Fruit fly (Drosophila melanogaster): ENCODE results near the gene CG32095.
A peak's percentile ranks its signal among the peaks of the same experiment; 100 is the strongest.

CG32095 gene

DNA sequence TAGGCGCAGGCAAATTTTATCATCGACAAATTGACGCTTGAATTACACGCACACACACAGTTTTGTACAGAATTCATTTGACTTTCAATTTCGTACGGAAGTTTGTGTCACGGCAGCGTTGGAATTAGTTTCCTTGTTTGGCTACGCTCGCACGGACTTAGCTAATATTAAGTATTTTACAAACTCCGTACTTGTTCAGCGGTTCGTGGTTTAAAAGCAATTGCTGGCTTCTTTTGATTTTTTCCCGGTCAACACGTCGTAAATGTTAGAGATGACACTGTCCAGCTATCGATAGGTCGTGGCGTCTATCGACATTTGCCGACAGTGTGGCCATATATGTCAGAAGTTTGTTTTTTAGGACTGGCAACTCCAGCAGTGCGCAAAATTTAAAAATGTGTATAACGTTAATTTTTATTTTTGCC lies 7.8 kb upstream of the CG32095 start, which contains the start of gene CycA:
Gene CycA (minus strand): TSS at position 283 of the 422 bp plus-strand sequence.
- peak; percentile 68 for TF ChIP-seq Eip78C (GFP tag)
- TF ChIP-seq Sox14 (GFP tag; optimal IDR thresholded peaks at IDR 0.05): peak; percentile 32
- TF ChIP-seq dac (GFP tag; optimal IDR thresholded peaks at IDR 0.05): no peak
- TF ChIP-seq vri (GFP tag; optimal IDR thresholded peaks at IDR 0.05): no peak
- TF ChIP-seq Hr39 (GFP tag; optimal IDR thresholded peaks at IDR 0.05): no peak
- TF ChIP-seq fkh (GFP tag; optimal IDR thresholded peaks at IDR 0.05): peak; percentile 67
- TF ChIP-seq lz (GFP tag; optimal IDR thresholded peaks at IDR 0.05): peak; percentile 20
- TF ChIP-seq achi (GFP tag; optimal IDR thresholded peaks at IDR 0.05): peak; percentile 0
- TF ChIP-seq spab (GFP tag; optimal IDR thresholded peaks at IDR 0.05): no peak
- peak; percentile 29 for TF ChIP-seq Blimp-1 (GFP tag; optimal IDR thresholded peaks at IDR 0.05)

DNA sequence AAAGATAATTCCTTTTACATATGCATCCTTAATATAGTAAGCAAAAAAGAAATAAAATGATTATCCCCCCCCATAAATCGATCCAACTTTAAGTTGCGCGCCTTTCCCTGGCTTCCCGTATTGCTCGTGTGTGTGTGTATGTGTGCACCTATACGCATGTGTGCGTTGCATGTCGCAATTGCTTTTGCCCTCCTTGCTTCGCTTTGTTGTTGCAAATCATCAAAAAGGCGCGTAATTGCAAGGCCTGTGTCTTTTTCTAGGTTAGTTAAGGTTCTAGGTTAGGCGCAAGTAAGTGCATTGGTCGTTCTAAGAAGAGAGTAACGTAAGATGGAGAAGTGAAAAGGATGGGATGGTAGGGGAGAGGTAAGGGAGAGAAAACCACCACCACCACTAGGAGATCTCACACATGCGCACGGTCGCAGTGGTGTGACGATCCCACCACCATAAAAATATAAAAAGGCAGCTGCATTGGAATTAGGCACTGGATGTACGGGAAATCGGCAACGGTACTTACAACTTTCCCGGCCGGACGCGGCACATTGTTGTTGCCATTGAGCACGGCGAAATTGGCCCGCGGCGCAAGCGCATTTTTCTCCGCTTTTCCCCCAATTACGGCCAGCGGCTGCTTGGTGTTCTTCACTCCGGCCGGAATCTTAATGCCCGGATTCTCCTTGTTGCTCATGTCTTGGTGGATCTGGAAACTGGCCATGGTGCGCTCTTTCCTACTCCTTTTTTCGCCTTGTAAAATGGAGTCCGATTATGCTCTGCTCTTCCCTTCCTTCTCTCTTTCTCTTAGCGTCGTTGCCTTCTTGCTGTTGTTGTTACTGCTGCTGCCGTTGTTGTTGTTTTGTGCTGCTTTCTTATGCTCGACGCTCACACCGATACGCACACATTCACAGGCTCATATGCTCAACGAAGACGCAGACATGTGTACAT lies 7.1 kb upstream of the CG32095 start:
- peak; percentile 61 for TF ChIP-seq Eip78C (GFP tag)
- no peak for TF ChIP-seq Met (GFP tag; optimal IDR thresholded peaks at IDR 0.05)
- TF ChIP-seq fd59A (GFP tag; optimal IDR thresholded peaks at IDR 0.05): no peak
- TF ChIP-seq CG1621 (tag; optimal IDR thresholded peaks at IDR 0.05): peak; percentile 80
- no peak for TF ChIP-seq fkh (GFP tag; optimal IDR thresholded peaks at IDR 0.05)

DNA sequence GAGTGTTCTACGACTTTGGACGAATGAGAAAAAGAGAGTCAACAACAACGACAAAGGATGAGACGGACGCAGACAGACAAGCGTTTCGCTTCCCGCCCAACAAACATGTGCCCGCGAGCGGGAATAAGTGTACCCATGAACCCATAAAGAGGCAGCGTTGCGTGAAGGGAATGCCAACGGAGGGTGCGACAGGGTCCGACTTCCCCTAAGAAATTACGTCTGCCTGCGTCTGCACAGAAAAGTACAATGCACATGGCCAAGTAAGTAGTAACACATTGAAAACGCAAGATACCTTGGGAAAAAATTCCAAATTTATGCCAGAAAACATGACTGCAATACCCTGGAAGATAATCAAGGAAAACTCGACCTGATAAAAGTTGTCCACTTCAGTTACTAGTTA lies 5.7 kb upstream of the CG32095 start:
- TF ChIP-seq Ets21C (GFP tag; optimal IDR thresholded peaks at IDR 0.05): no peak

DNA sequence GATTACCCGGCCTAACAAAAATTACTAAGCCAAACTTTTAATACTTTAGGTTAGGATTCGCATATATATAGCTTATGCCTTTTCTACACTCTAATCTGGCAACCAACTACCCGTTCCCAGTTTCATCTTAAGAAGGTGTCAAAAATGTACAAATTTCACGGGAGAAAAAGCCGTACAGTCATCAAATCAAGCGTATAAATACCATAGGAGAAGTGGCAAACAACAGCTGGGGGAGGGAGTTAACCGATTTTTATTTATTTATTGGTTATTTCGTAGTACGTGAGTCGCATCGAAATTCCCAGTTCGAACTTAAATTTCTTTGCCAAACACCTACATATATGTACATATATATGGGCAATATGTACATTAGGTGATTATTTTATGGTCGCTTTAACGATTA lies 3.2 kb upstream of the CG32095 start, which contains the start of gene CG7264:
Gene CG7264 (plus strand): TSS at position 301 of the 400 bp plus-strand sequence.
- TF ChIP-seq CG6792 (GFP tag; optimal IDR thresholded peaks at IDR 0.05) (no peak), fkh (GFP tag; optimal IDR thresholded peaks at IDR 0.05) (peak; percentile 53)

DNA sequence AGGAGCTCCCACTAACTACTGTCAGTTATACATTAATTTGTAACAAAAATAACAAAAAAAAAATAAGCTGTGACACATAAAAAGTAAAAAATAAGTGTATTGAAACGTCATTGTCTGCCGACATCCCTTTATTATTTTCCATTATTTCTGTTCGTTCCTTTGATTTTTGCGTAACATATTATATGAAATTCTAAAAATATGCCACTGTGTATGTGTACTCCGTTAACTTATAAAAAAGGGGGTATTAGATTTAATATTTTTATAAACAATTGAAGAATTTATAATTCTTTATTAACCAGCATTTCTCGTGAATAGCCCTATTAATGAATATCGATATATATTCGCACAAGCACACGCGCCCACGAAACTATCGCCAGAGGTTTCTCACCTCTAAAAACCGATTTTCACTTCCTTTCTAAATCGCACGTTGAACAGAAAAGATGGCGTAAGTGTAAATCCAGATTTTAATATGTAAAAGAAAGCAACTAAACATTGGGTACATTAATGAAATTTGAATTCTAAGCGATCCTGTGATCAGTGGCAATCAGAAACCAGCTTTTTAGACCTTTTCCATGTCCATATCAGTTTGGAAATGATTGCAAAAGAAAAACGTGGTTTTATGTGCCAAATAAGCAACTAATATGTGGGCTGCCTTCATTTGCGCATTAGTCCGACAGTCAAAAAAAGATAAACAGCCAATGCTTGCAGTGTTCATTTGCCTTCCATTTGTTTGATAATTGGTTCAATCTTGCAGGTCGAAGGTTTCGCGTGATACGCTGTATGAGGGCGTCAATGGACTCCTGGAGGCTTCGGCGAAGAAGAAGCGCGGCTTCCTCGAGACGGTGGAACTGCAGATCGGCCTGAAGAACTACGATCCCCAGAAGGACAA lies 2.8 kb downstream of the CG32095 start, which contains the start of gene RpL10Ab:
Gene RpL10Ab (plus strand): TSS at position 406 of the 889 bp plus-strand sequence.
- TF ChIP-seq eg (GFP tag; IDR thresholded peaks at IDR 0.05) (peak; percentile 71), CG6792 (GFP tag; optimal IDR thresholded peaks at IDR 0.05) (peak; percentile 39), vri (GFP tag; optimal IDR thresholded peaks at IDR 0.05) (no peak), Ets21C (GFP tag; optimal IDR thresholded peaks at IDR 0.05) (no peak), Eip93F (GFP tag; optimal IDR thresholded peaks at IDR 0.05) (no peak), spab (GFP tag; optimal IDR thresholded peaks at IDR 0.05) (peak; percentile 9), CG32006 (GFP tag; optimal IDR thresholded peaks at IDR 0.05) (no peak), acj6 (GFP tag; optimal IDR thresholded peaks at IDR 0.05) (peak; percentile 29), Sox15 (GFP tag; optimal IDR thresholded peaks at IDR 0.05) (peak; percentile 22), fkh (GFP tag; optimal IDR thresholded peaks at IDR 0.05) (peak; percentile 8), CG15336 (GFP tag; IDR thresholded peaks at IDR 0.05) (peak; percentile 22; the same call in 1 of the 2 replicates), Hr4 (GFP tag; optimal IDR thresholded peaks at IDR 0.05) (no peak), CG6854 (GFP tag; optimal IDR thresholded peaks at IDR 0.05) (peak; percentile 68), Smox (GFP tag; optimal IDR thresholded peaks at IDR 0.05) (peak; percentile 5), Sox14 (GFP tag; optimal IDR thresholded peaks at IDR 0.05) (peak; percentile 11), CG16779 (tag; optimal IDR thresholded peaks at IDR 0.05) (no peak), CG6808 (GFP tag; optimal IDR thresholded peaks at IDR 0.05) (peak; percentile 47), Hr39 (GFP tag; optimal IDR thresholded peaks at IDR 0.05) (peak; percentile 51), Ets96B (tag; optimal IDR thresholded peaks at IDR 0.05) (no peak), salr (GFP tag; optimal IDR thresholded peaks at IDR 0.05) (peak in 1 of 2 experiments; percentile 55), CG3032 (tag; optimal IDR thresholded peaks at IDR 0.05) (peak; percentile 35), lz (GFP tag; optimal IDR thresholded peaks at IDR 0.05) (peak; percentile 60), Sox102F (GFP tag; optimal IDR thresholded peaks at IDR 0.05) (no peak), CG6276 (GFP tag; optimal IDR thresholded peaks at IDR 0.05) (no peak), CG10669 (GFP tag; optimal IDR thresholded peaks at IDR 0.05) (peak; percentile 28), fd85E (GFP tag; optimal IDR thresholded peaks at IDR 0.05) (no peak), Hr38 (GFP tag; optimal IDR thresholded peaks at IDR 0.05) (no peak), Lpt (GFP tag; optimal IDR thresholded peaks at IDR 0.05) (peak; percentile 74), topi (GFP tag; optimal IDR thresholded peaks at IDR 0.05) (peak; percentile 50), CG11294 (GFP tag; IDR thresholded peaks at IDR 0.05) (peak; percentile 62; the same call in 1 of the 2 replicates), CG10631 (GFP tag; optimal IDR thresholded peaks at IDR 0.05) (peak; percentile 80)
